Worm (Caenorhabditis elegans): Measurements from ENCODE around the gene nhr-225.
A peak's percentile ranks its signal among the peaks of the same experiment; 100 is the strongest.

nhr-225 gene

ce11 chrV:2278543-2278942 is 11.7 kb downstream of the nhr-225 start, which contains the start of gene fbxa-137:
TSS of gene fbxa-137 (plus strand) at chrV:2278816.
- no peak for TF ChIP-seq mcd-1 (GFP tag; IDR thresholded peaks at IDR 0.05)
- TF ChIP-seq pha-4 (tag; optimal IDR thresholded peaks at IDR 0.05) = no peak
- no peak for TF ChIP-seq cebp-2 (GFP tag; IDR thresholded peaks at IDR 0.05)
- no peak for TF ChIP-seq ets-4 (GFP tag; optimal IDR thresholded peaks at IDR 0.05)
- TF ChIP-seq nhr-120 (GFP tag; IDR thresholded peaks at IDR 0.05) = no peak
- no peak for TF ChIP-seq K12H6.12 (tag; optimal IDR thresholded peaks at IDR 0.05)
- no peak for TF ChIP-seq efl-1 (GFP tag; optimal IDR thresholded peaks at IDR 0.05)
- no peak for TF ChIP-seq madf-10 (tag; optimal IDR thresholded peaks at IDR 0.05)
- TF ChIP-seq Y53F4B.3 (GFP tag; IDR thresholded peaks at IDR 0.05) = no peak
- TF ChIP-seq let-526 (GFP tag; IDR thresholded peaks at IDR 0.05) = no peak

ce11 chrV:2278052-2278451 is 12.2 kb downstream of the nhr-225 start, which contains the start of gene nhr-59:
TSS of gene nhr-59 (minus strand) at chrV:2278265.
- TF ChIP-seq nhr-80 (tag; optimal IDR thresholded peaks at IDR 0.05) (peak; percentile 33), lsy-27 (tag; optimal IDR thresholded peaks at IDR 0.05; ENCODE audit: borderline replicate concordance, insufficient read depth) (no peak)

ce11 chrV:2277260-2277659 is 13.0 kb downstream of the nhr-225 start:
- TF ChIP-seq K12H6.12 (tag; optimal IDR thresholded peaks at IDR 0.05) (no peak), fkh-3 (tag; optimal IDR thresholded peaks at IDR 0.05) (no peak), efl-1 (GFP tag; optimal IDR thresholded peaks at IDR 0.05) (peak; percentile 14), egrh-3 (GFP tag; IDR thresholded peaks at IDR 0.05) (peak; percentile 22; the same call in 1 of the 2 replicates), F49E8.2 (tag; optimal IDR thresholded peaks at IDR 0.05; ENCODE audit: insufficient read depth) (no peak), unc-62 (GFP tag; optimal IDR thresholded peaks at IDR 0.05) (no peak), nhr-27 (tag; optimal IDR thresholded peaks at IDR 0.05) (no peak), ztf-3 (GFP tag; optimal IDR thresholded peaks at IDR 0.05) (no peak), K11D2.4 (GFP tag; IDR thresholded peaks at IDR 0.05) (no peak), rpc-1 (optimal IDR thresholded peaks at IDR 0.05) (no peak), rpc-1 (tag; optimal IDR thresholded peaks at IDR 0.05) (peak; percentile 50), tbp1 (GFP tag; optimal IDR thresholded peaks at IDR 0.05) (peak; percentile 64), hmg-1.2 (GFP tag; IDR thresholded peaks at IDR 0.05) (peak; percentile 10; the same call in 1 of the 2 replicates), ccch-3 (GFP tag; optimal IDR thresholded peaks at IDR 0.05) (no peak), C17E4.6 (GFP tag; IDR thresholded peaks at IDR 0.05) (no peak), C06A6.2 (GFP tag; conservative IDR thresholded peaks at IDR 0.05) (no peak), T07F8.4 (tag; optimal IDR thresholded peaks at IDR 0.05) (no peak), F39B2.1 (GFP tag; IDR thresholded peaks at IDR 0.05) (no peak), dox-1 (GFP tag; IDR thresholded peaks at IDR 0.05) (peak; percentile 26; the same call in 1 of the 2 replicates), ceh-91 (GFP tag; IDR thresholded peaks at IDR 0.05) (no peak), D2030.7 (GFP tag; IDR thresholded peaks at IDR 0.05) (peak; percentile 21; the same call in 1 of the 2 replicates), F57C9.4 (tag; optimal IDR thresholded peaks at IDR 0.05) (no peak), ztf-22 (GFP tag; optimal IDR thresholded peaks at IDR 0.05) (no peak), snpc-4 (GFP tag; optimal IDR thresholded peaks at IDR 0.05) (no peak), snpc-4 (tag; optimal IDR thresholded peaks at IDR 0.05) (peak in 1 of 4 experiments; percentile 44), mcd-1 (GFP tag; IDR thresholded peaks at IDR 0.05) (0 out of 2 replicates have a peak, but pooled peaks have one; percentile 29), ceh-100 (GFP tag; IDR thresholded peaks at IDR 0.05) (no peak)
